Fruit fly (Drosophila melanogaster): ENCODE results near the gene CG1090.

CG1090 gene

DNA sequence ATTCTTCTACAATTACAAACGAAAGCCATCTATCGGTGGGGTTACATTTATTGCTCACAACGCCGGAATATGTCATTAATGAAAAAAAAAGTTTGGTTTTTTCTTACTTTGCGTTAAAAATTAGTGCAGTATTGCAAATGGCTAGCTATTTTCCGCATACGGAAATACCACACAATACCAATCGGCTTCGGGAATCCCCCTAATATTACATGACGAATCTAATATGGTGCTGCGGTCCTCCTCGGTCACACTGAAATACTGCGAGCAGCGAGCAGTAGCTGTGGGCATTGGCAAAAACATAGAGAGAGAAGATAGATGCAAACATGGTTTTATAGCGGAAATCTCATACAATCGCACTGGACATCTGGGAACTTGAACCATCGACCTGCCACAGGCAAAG lies 27.8 kb downstream of the CG1090 start, which contains the start of gene tub (continued):
- TF ChIP-seq CG6854 (GFP tag; optimal IDR thresholded peaks at IDR 0.05) (no peak), CG14860 (GFP tag; IDR thresholded peaks at IDR 0.05; ENCODE audit: partially characterized antibody) (no peak), CG12071 (GFP tag; optimal IDR thresholded peaks at IDR 0.05) (no peak), CG9215 (GFP tag; IDR thresholded peaks at IDR 0.05) (no peak), CG10565 (GFP tag; optimal IDR thresholded peaks at IDR 0.05) (no peak), seq (GFP tag; IDR thresholded peaks at IDR 0.05) (no peak), nerfin-2 (GFP tag; IDR thresholded peaks at IDR 0.05; ENCODE audit: partially characterized antibody) (no peak), maf-S (GFP tag; optimal IDR thresholded peaks at IDR 0.05) (peak; percentile 12), sc (optimal IDR thresholded peaks at IDR 0.05) (no peak), sc (GFP tag; optimal IDR thresholded peaks at IDR 0.05) (no peak), pita (GFP tag; optimal IDR thresholded peaks at IDR 0.05) (no peak), Xbp1 (GFP tag; optimal IDR thresholded peaks at IDR 0.05) (peak; percentile 63), zf30C (GFP tag; optimal IDR thresholded peaks at IDR 0.05) (no peak), CG3838 (GFP tag; optimal IDR thresholded peaks at IDR 0.05) (no peak), ac (GFP tag; optimal IDR thresholded peaks at IDR 0.05) (no peak), Poxn (GFP tag; IDR thresholded peaks at IDR 0.05) (no peak), Atf-2 (GFP tag; optimal IDR thresholded peaks at IDR 0.05) (no peak), her (GFP tag; optimal IDR thresholded peaks at IDR 0.05) (peak; percentile 23), sr (GFP tag; IDR thresholded peaks at IDR 0.05) (no peak), Side (GFP tag; optimal IDR thresholded peaks at IDR 0.05) (no peak), bbx (GFP tag; IDR thresholded peaks at IDR 0.05; ENCODE audit: partially characterized antibody) (peak; percentile 27; the same call in 1 of the 2 replicates), CG5953 (GFP tag; IDR thresholded peaks at IDR 0.05) (no peak; the same call in 1 of the 2 replicates), CG4328 (GFP tag; optimal IDR thresholded peaks at IDR 0.05) (no peak), CG14441 (GFP tag; IDR thresholded peaks at IDR 0.05) (peak; percentile 31; the same call in 1 of the 2 replicates), CkIIα-i1 (GFP tag; IDR thresholded peaks at IDR 0.05) (no peak), CG31441 (GFP tag; IDR thresholded peaks at IDR 0.05) (no peak; the same call in 1 of the 2 replicates), CG1792 (GFP tag; optimal IDR thresholded peaks at IDR 0.05) (no peak), CG15601 (tag; optimal IDR thresholded peaks at IDR 0.05) (no peak), Bdp1 (GFP tag; optimal IDR thresholded peaks at IDR 0.05) (no peak), Dll (GFP tag; IDR thresholded peaks at IDR 0.05; ENCODE audit: partially characterized antibody) (0 out of 4 replicates have a peak, but pooled peaks have one; percentile 19), sna (GFP tag; IDR thresholded peaks at IDR 0.05; ENCODE audit: partially characterized antibody) (no peak), CG15011 (GFP tag; optimal IDR thresholded peaks at IDR 0.05) (no peak), CG9876 (GFP tag; optimal IDR thresholded peaks at IDR 0.05) (no peak), CG2712 (tag; optimal IDR thresholded peaks at IDR 0.05) (peak; percentile 56), grau (tag; optimal IDR thresholded peaks at IDR 0.05) (peak; percentile 50), CG4617 (GFP tag; optimal IDR thresholded peaks at IDR 0.05; ENCODE audit: borderline replicate concordance) (peak; percentile 69), ci (GFP tag; IDR thresholded peaks at IDR 0.05) (no peak), dysf (GFP tag; IDR thresholded peaks at IDR 0.05) (peak; percentile 24; the same call in 1 of the 3 replicates), Dp (GFP tag; optimal IDR thresholded peaks at IDR 0.05) (peak; percentile 32), CG10267 (tag; optimal IDR thresholded peaks at IDR 0.05) (peak; percentile 53), D (optimal IDR thresholded peaks at IDR 0.05) (no peak), D (GFP tag; optimal IDR thresholded peaks at IDR 0.05) (no peak), lab (GFP tag; optimal IDR thresholded peaks at IDR 0.05) (no peak), CG10462 (GFP tag; optimal IDR thresholded peaks at IDR 0.05) (no peak), ken (GFP tag; IDR thresholded peaks at IDR 0.05) (no peak; the same call in 2 of the 3 replicates), CG8944 (GFP tag; optimal IDR thresholded peaks at IDR 0.05) (peak; percentile 22), CG11723 (GFP tag; optimal IDR thresholded peaks at IDR 0.05) (no peak), CG7556 (GFP tag; optimal IDR thresholded peaks at IDR 0.05) (peak; percentile 6), Opbp (GFP tag; IDR thresholded peaks at IDR 0.05; ENCODE audit: partially characterized antibody) (no peak), exex (tag; optimal IDR thresholded peaks at IDR 0.05) (no peak), Gsc (GFP tag; IDR thresholded peaks at IDR 0.05) (no peak)

All from whole organism, embryonic.